Worm (Caenorhabditis elegans): ENCODE measurements around the gene rhgf-2.

rhgf-2 gene

DNA sequence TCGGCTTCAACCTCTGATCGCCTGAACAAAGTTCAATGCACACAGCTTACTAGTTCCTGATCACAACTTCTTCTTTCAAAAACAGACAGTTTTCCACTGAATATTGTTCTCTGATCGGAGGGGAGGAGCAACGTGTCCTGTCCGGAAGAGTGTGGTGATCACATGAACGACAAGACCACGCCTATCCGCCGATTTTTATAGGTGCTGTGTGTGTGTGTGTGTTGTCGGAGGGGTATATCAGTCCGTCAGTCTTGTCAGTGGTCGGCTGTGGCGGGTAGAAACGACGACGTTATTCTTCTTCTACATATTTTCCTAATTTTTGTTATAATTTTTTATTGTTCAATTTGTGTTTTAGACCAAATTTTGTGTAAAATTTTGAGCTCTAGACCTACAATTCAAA is 9.8 kb upstream of the rhgf-2 start (continued):
- TF ChIP-seq daf-12 (tag; optimal IDR thresholded peaks at IDR 0.05) (no peak), jun-1 (tag; optimal IDR thresholded peaks at IDR 0.05) (no peak), nhr-11 (tag; optimal IDR thresholded peaks at IDR 0.05) (no peak), ceh-28 (tag; optimal IDR thresholded peaks at IDR 0.05) (no peak), daf-19 (GFP tag; conservative IDR thresholded peaks at IDR 0.05) (no peak), egl-27 (tag; optimal IDR thresholded peaks at IDR 0.05) (no peak), arid-1 (GFP tag; conservative IDR thresholded peaks at IDR 0.05) (no peak), lin-15B (tag; optimal IDR thresholded peaks at IDR 0.05) (no peak), zfp-3 (GFP tag; conservative IDR thresholded peaks at IDR 0.05) (no peak), set-16 (GFP tag; IDR thresholded peaks at IDR 0.05) (no peak), lin-29 (GFP tag; IDR thresholded peaks at IDR 0.05) (no peak), Y105C5A.15 (GFP tag; IDR thresholded peaks at IDR 0.05) (no peak), rbr-2 (tag; optimal IDR thresholded peaks at IDR 0.05) (no peak), ceh-82 (tag; optimal IDR thresholded peaks at IDR 0.05) (no peak), lin-39 (tag; optimal IDR thresholded peaks at IDR 0.05) (no peak), lir-3 (tag; optimal IDR thresholded peaks at IDR 0.05) (no peak), lin-38 (GFP tag; IDR thresholded peaks at IDR 0.05) (no peak), madf-9 (GFP tag; conservative IDR thresholded peaks at IDR 0.05) (no peak), ztf-11 (tag; optimal IDR thresholded peaks at IDR 0.05) (no peak), saeg-2 (GFP tag; IDR thresholded peaks at IDR 0.05) (no peak), snpc-1.2 (GFP tag; IDR thresholded peaks at IDR 0.05) (no peak), pqm-1 (tag; optimal IDR thresholded peaks at IDR 0.05) (no peak), mxl-3 (GFP tag; optimal IDR thresholded peaks at IDR 0.05) (peak; percentile 88), nhr-25 (tag; optimal IDR thresholded peaks at IDR 0.05; ENCODE audit: borderline replicate concordance, insufficient read depth) (no peak), skn-1 (tag; optimal IDR thresholded peaks at IDR 0.05) (no peak), D1046.2 (GFP tag; IDR thresholded peaks at IDR 0.05) (no peak), lsy-2 (tag; optimal IDR thresholded peaks at IDR 0.05) (no peak), nhr-41 (GFP tag; IDR thresholded peaks at IDR 0.05) (no peak), zag-1 (tag; optimal IDR thresholded peaks at IDR 0.05) (no peak), ceh-44 (GFP tag; IDR thresholded peaks at IDR 0.05) (no peak), F26F4.8 (GFP tag; conservative IDR thresholded peaks at IDR 0.05) (no peak), hif-1 (tag; optimal IDR thresholded peaks at IDR 0.05) (no peak), mdl-1 (tag; optimal IDR thresholded peaks at IDR 0.05) (peak in 1 of 2 experiments; percentile 41), ztf-7 (tag; optimal IDR thresholded peaks at IDR 0.05) (no peak), nhr-48 (tag; optimal IDR thresholded peaks at IDR 0.05) (peak; percentile 56), ceh-62 (tag; optimal IDR thresholded peaks at IDR 0.05) (no peak), ceh-32 (tag; optimal IDR thresholded peaks at IDR 0.05; ENCODE audit: poor library complexity) (no peak), ama-1 (optimal IDR thresholded peaks at IDR 0.05) (peak; percentile 1), daf-8 (GFP tag; IDR thresholded peaks at IDR 0.05) (no peak), php-3 (GFP tag; IDR thresholded peaks at IDR 0.05) (no peak), F10B5.3 (tag; optimal IDR thresholded peaks at IDR 0.05) (no peak), hlh-11 (tag; optimal IDR thresholded peaks at IDR 0.05) (peak; percentile 73), nhr-6 (tag; optimal IDR thresholded peaks at IDR 0.05) (no peak), egl-43 (GFP tag; IDR thresholded peaks at IDR 0.05) (no peak), hmg-1.1 (GFP tag; IDR thresholded peaks at IDR 0.05) (no peak), mes-2 (tag; optimal IDR thresholded peaks at IDR 0.05; ENCODE audit: poor library complexity, severe bottlenecking) (no peak), tra-1 (GFP tag; IDR thresholded peaks at IDR 0.05) (0 out of 2 replicates have a peak, but pooled peaks have one; percentile 25), lin-1 (GFP tag; IDR thresholded peaks at IDR 0.05) (no peak), Y75B8A.6 (GFP tag; IDR thresholded peaks at IDR 0.05) (no peak), ctbp-1 (GFP tag; IDR thresholded peaks at IDR 0.05) (no peak), dpl-1 (GFP tag; optimal IDR thresholded peaks at IDR 0.05) (no peak), mep-1 (tag; optimal IDR thresholded peaks at IDR 0.05) (no peak), nhr-237 (tag; optimal IDR thresholded peaks at IDR 0.05) (no peak)
